Worm (Caenorhabditis elegans) whole organism, L1 larva: Measurements from ENCODE around the gene Y15E3A.4.

Experiments
- C16A3.4 ChIP-seq: fragments of 150-350 bp; optimal IDR thresholded peaks from 2 replicates; lab custom pipeline; 2014; ENCODE audit warnings: missing biosample characterization, missing genetic modification characterization
- C34B4.2 ChIP-seq: sonication (generic microtip); optimal IDR thresholded peaks from 2 replicates; lab custom pipeline; 2017; ENCODE audit warnings: mild to moderate bottlenecking, missing genetic modification characterization, missing compliant biosample characterization
- aly-2 ChIP-seq: fragments of 150-350 bp; optimal IDR thresholded peaks from 2 replicates; lab custom pipeline; 2014; ENCODE audit warnings: missing biosample characterization, missing genetic modification characterization
- ceh-82 ChIP-seq, 3 experiments: fragments of 150-350 bp in 1 of 3; sonication (generic microtip) in 2 of 3; optimal IDR thresholded peaks; 2 replicates each; lab custom pipeline; 2014 to 2017; ENCODE audit warnings: missing biosample characterization in 3 of 3, missing genetic modification characterization in 3 of 3
- egl-27 ChIP-seq, 2 experiments: fragments of 150-350 bp in 1 of 2; sonication (generic microtip); optimal IDR thresholded peaks; 3 replicates each; lab custom pipeline; 2017 to 2018; ENCODE audit warnings: missing biosample characterization in 2 of 2, missing genetic modification characterization in 2 of 2, missing genetic modification reagents in 2 of 2
- fos-1 ChIP-seq: fragments of 150-350 bp; optimal IDR thresholded peaks from 2 replicates; lab custom pipeline; 2014; ENCODE audit warnings: missing biosample characterization, missing genetic modification characterization
- nhr-237 ChIP-seq: fragments of 150-350 bp; optimal IDR thresholded peaks from 2 replicates; lab custom pipeline; 2014; ENCODE audit warnings: missing biosample characterization, missing genetic modification characterization
- nhr-76 ChIP-seq: sonication (generic microtip); optimal IDR thresholded peaks from 2 replicates; lab custom pipeline; 2017; ENCODE audit warnings: missing biosample characterization, missing genetic modification characterization
- pqm-1 ChIP-seq: sonication (generic microtip); optimal IDR thresholded peaks from 3 replicates; lab custom pipeline; 2017; ENCODE audit warnings: missing biosample characterization, missing genetic modification characterization
- snpc-4 ChIP-seq: fragments of 150-350 bp; optimal IDR thresholded peaks from 2 replicates; lab custom pipeline; 2014; ENCODE audit warnings: missing biosample characterization, missing genetic modification characterization
- ztf-11 ChIP-seq, 2 experiments: sonication (generic microtip); optimal IDR thresholded peaks; 2 replicates each; lab custom pipeline; 2016 to 2017; ENCODE audit warnings: missing genetic modification characterization in 2 of 2, missing biosample characterization in 1 of 2, missing compliant biosample characterization in 1 of 2

DNA sequence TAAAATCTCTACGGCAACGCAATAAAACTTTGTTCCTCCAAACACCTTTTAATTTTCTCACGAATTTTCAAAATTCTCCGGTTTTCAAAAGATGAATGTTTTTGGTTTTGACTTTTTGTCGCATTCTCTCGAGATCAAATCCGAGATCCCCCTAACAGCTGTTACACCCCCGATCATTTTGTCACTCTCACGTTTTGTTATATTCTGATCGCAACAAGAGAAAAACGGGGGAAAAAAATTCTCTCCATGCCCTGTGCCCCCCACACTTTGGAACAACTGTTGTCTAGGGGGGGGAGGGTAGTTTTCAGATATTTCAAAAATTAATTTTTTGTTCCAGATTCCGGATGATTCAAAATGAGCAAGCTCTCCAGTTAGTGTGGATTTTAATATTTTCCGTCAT lies 7.4 kb downstream of the Y15E3A.4 start:
- TF ChIP-seq pqm-1 (tag; lab: Kevin White, UChicago) (no peak), nhr-237 (tag; lab: Kevin White, UChicago) (no peak), ztf-11 (tag; optimal IDR thresholded peaks at IDR 0.05; lab: Kevin White, UChicago) (no peak), C16A3.4 (tag; lab: Kevin White, UChicago) (no peak), snpc-4 (peak; percentile 10), ceh-82 (tag; optimal IDR thresholded peaks at IDR 0.05; lab: Kevin White, UChicago) (no peak), egl-27 (tag; optimal IDR thresholded peaks at IDR 0.05; lab: Kevin White, UChicago) (no peak), aly-2 (tag; lab: Kevin White, UChicago) (no peak), C34B4.2 (no peak), fos-1 (tag; lab: Kevin White, UChicago) (no peak), nhr-76 (no peak)
